Worm (Caenorhabditis elegans): ENCODE results near the gene Y70C5C.1.

ce11 chrV:16728431-16728830 is 28.4 kb downstream of the Y70C5C.1 start, which contains the start of gene fbxa-127:
- no peak for TF ChIP-seq unc-39 (tag; optimal IDR thresholded peaks at IDR 0.05)
- no peak for TF ChIP-seq nhr-76 (tag; optimal IDR thresholded peaks at IDR 0.05)
- TF ChIP-seq skn-1 (tag; optimal IDR thresholded peaks at IDR 0.05) = no peak
- TF ChIP-seq unc-62 (GFP tag; optimal IDR thresholded peaks at IDR 0.05) = no peak
- no peak for TF ChIP-seq nhr-77 (tag; optimal IDR thresholded peaks at IDR 0.05)
- TF ChIP-seq ZK546.5 (tag; optimal IDR thresholded peaks at IDR 0.05) = no peak
- no peak for TF ChIP-seq jun-1 (tag; optimal IDR thresholded peaks at IDR 0.05)
- no peak for TF ChIP-seq nhr-28 (tag; optimal IDR thresholded peaks at IDR 0.05)
- TF ChIP-seq tbx-2 (tag; optimal IDR thresholded peaks at IDR 0.05) = no peak
- no peak for TF ChIP-seq nhr-237 (tag; optimal IDR thresholded peaks at IDR 0.05)
- no peak for TF ChIP-seq fkh-10 (GFP tag; optimal IDR thresholded peaks at IDR 0.05)
- no peak for TF ChIP-seq mml-1 (tag; optimal IDR thresholded peaks at IDR 0.05)

All from whole organism, L3 larva.